Worm (Caenorhabditis elegans) whole organism, late embryonic: ENCODE results near the gene dyci-1.
A peak's percentile ranks its signal among the peaks of the same experiment; 100 is the strongest.

Experiments used
- K02D7.2 ChIP-seq: sonication (generic microtip); optimal IDR thresholded peaks from 2 replicates; lab custom pipeline; 2017; ENCODE audit warnings: mild to moderate bottlenecking, missing genetic modification characterization, missing compliant biosample characterization
- T23F11.4 ChIP-seq: fragments of 200-800 bp; sonication (Bioruptor generic); optimal IDR thresholded peaks from 2 replicates; lab custom pipeline; 2018; ENCODE audit warnings: mild to moderate bottlenecking, missing genetic modification characterization, missing compliant biosample characterization
- ahr-1 ChIP-seq: sonication (generic microtip); optimal IDR thresholded peaks from 2 replicates; lab custom pipeline; 2016; ENCODE audit warnings: missing genetic modification characterization, missing compliant biosample characterization
- ceh-14 ChIP-seq: sonication (generic microtip); optimal IDR thresholded peaks from 2 replicates; lab custom pipeline; 2016; ENCODE audit warnings: missing genotype, missing genetic modification characterization, missing compliant biosample characterization
- ceh-18 ChIP-seq: sonication (generic microtip); optimal IDR thresholded peaks from 2 replicates; lab custom pipeline; 2016; ENCODE audit warnings: missing genetic modification characterization, missing compliant biosample characterization
- ceh-22 ChIP-seq: sonication (generic microtip); optimal IDR thresholded peaks from 2 replicates; lab custom pipeline; 2017; ENCODE audit warnings: missing biosample characterization, missing genetic modification characterization
- ceh-24 ChIP-seq: sonication (generic microtip); optimal IDR thresholded peaks from 2 replicates; lab custom pipeline; 2016; ENCODE audit warnings: mild to moderate bottlenecking, missing genetic modification characterization, missing compliant biosample characterization
- ceh-31 ChIP-seq: sonication (generic microtip); optimal IDR thresholded peaks from 2 replicates; lab custom pipeline; 2016; ENCODE audit warnings: missing genetic modification characterization, missing compliant biosample characterization
- ceh-45 ChIP-seq: fragments of 200-800 bp; sonication (Bioruptor generic); IDR thresholded peaks from 2 replicates; pipeline ENCODE4 v1.3.6; 2022; ENCODE audit warnings: missing genetic modification reagents, missing genetic modification characterization, missing compliant biosample characterization
- ceh-48 ChIP-seq: sonication (generic microtip); optimal IDR thresholded peaks from 2 replicates; lab custom pipeline; 2016; ENCODE audit warnings: missing genetic modification characterization, inconsistent platforms, missing compliant biosample characterization
- ceh-9 ChIP-seq: sonication (generic microtip); optimal IDR thresholded peaks from 2 replicates; lab custom pipeline; 2016; ENCODE audit warnings: mild to moderate bottlenecking, missing genetic modification characterization, inconsistent platforms, missing compliant biosample characterization
- che-1 ChIP-seq: sonication (generic microtip); optimal IDR thresholded peaks from 2 replicates; lab custom pipeline; 2016; ENCODE audit warnings: mild to moderate bottlenecking, missing genetic modification characterization, missing compliant biosample characterization
- dmd-4 ChIP-seq: sonication (generic microtip); optimal IDR thresholded peaks from 2 replicates; lab custom pipeline; 2016; ENCODE audit warnings: borderline replicate concordance, missing genetic modification characterization, missing compliant biosample characterization
- dve-1 ChIP-seq: sonication (generic microtip); optimal IDR thresholded peaks from 2 replicates; lab custom pipeline; 2017; ENCODE audit warnings: antibody characterized with exemption, mild to moderate bottlenecking, missing genetic modification characterization, missing compliant biosample characterization
- elt-4 ChIP-seq: sonication (generic microtip); optimal IDR thresholded peaks from 2 replicates; lab custom pipeline; 2016; ENCODE audit warnings: missing genetic modification characterization, missing compliant biosample characterization
- ets-4 ChIP-seq: sonication (generic microtip); optimal IDR thresholded peaks from 2 replicates; lab custom pipeline; 2016; ENCODE audit warnings: missing genetic modification characterization, missing compliant biosample characterization
- eyg-1 ChIP-seq: sonication (generic microtip); optimal IDR thresholded peaks from 2 replicates; lab custom pipeline; 2016; ENCODE audit warnings: missing genotype, missing genetic modification characterization, missing compliant biosample characterization
- fkh-10 ChIP-seq: fragments of 150-350 bp; optimal IDR thresholded peaks from 2 replicates; lab custom pipeline; 2014; ENCODE audit warnings: missing biosample characterization, missing genetic modification reagents, missing genetic modification characterization
- fkh-6 ChIP-seq: sonication (generic microtip); optimal IDR thresholded peaks from 2 replicates; lab custom pipeline; 2016; ENCODE audit warnings: missing genetic modification characterization, missing compliant biosample characterization
- hlh-15 ChIP-seq: sonication (generic microtip); optimal IDR thresholded peaks from 2 replicates; lab custom pipeline; 2016; ENCODE audit warnings: missing genetic modification characterization, missing compliant biosample characterization
- hlh-30 ChIP-seq: sonication (generic microtip); optimal IDR thresholded peaks from 2 replicates; lab custom pipeline; 2017; ENCODE audit warnings: antibody characterized with exemption, missing genetic modification characterization, missing compliant biosample characterization; ENCODE audit not compliant: insufficient read depth
- hlh-8 ChIP-seq: sonication (generic microtip); optimal IDR thresholded peaks from 2 replicates; lab custom pipeline; 2016; ENCODE audit warnings: missing genotype, missing genetic modification characterization, missing compliant biosample characterization
- lim-6 ChIP-seq: sonication (generic microtip); optimal IDR thresholded peaks from 2 replicates; lab custom pipeline; 2016; ENCODE audit warnings: missing genetic modification characterization, missing compliant biosample characterization
- lin-11 ChIP-seq: fragments of 200-800 bp; sonication (Bioruptor generic); optimal IDR thresholded peaks from 2 replicates; lab custom pipeline; 2018; ENCODE audit warnings: mild to moderate bottlenecking, missing genetic modification characterization, missing compliant biosample characterization
- madf-2 ChIP-seq: sonication (generic microtip); optimal IDR thresholded peaks from 2 replicates; lab custom pipeline; 2017; ENCODE audit warnings: missing genetic modification characterization, missing compliant biosample characterization
- mec-3 ChIP-seq: sonication (generic microtip); optimal IDR thresholded peaks from 2 replicates; lab custom pipeline; 2016; ENCODE audit warnings: borderline replicate concordance, missing genetic modification characterization, missing compliant biosample characterization
- nfya-1 ChIP-seq: sonication (generic microtip); optimal IDR thresholded peaks from 2 replicates; lab custom pipeline; 2017; ENCODE audit warnings: missing genetic modification characterization, mild to moderate bottlenecking, missing compliant biosample characterization, antibody characterized with exemption, moderate library complexity
- nhr-11 ChIP-seq: fragments of 150-350 bp; optimal IDR thresholded peaks from 2 replicates; lab custom pipeline; 2014; ENCODE audit warnings: missing biosample characterization, missing genetic modification characterization
- odd-2 ChIP-seq: sonication (generic microtip); optimal IDR thresholded peaks from 2 replicates; lab custom pipeline; 2017; ENCODE audit warnings: antibody characterized with exemption, mild to moderate bottlenecking, missing genetic modification characterization, missing compliant biosample characterization
- pag-3 ChIP-seq: sonication (generic microtip); optimal IDR thresholded peaks from 2 replicates; lab custom pipeline; 2016; ENCODE audit warnings: missing compliant biosample characterization, missing genetic modification characterization, borderline replicate concordance
- pat-9 ChIP-seq: fragments of 200-800 bp; sonication (Bioruptor generic); optimal IDR thresholded peaks from 2 replicates; lab custom pipeline; 2018; ENCODE audit warnings: mild to moderate bottlenecking, missing genetic modification characterization, moderate library complexity, missing compliant biosample characterization
- pha-2 ChIP-seq: sonication (generic microtip); optimal IDR thresholded peaks from 2 replicates; lab custom pipeline; 2017; ENCODE audit warnings: mild to moderate bottlenecking, missing genetic modification characterization, missing compliant biosample characterization
- pqm-1 ChIP-seq: sonication (generic microtip); optimal IDR thresholded peaks from 2 replicates; lab custom pipeline; 2016; ENCODE audit warnings: missing genetic modification characterization, missing compliant biosample characterization
- ref-2 ChIP-seq: sonication (generic microtip); optimal IDR thresholded peaks from 2 replicates; lab custom pipeline; 2016; ENCODE audit warnings: missing genetic modification characterization, missing compliant biosample characterization
- rnt-1 ChIP-seq: sonication (generic microtip); optimal IDR thresholded peaks from 2 replicates; lab custom pipeline; 2016; ENCODE audit warnings: missing genetic modification characterization, missing compliant biosample characterization
- sox-4 ChIP-seq: sonication (generic microtip); optimal IDR thresholded peaks from 2 replicates; lab custom pipeline; 2017; ENCODE audit warnings: mild to moderate bottlenecking, missing genetic modification characterization, inconsistent platforms, missing compliant biosample characterization
- syd-9 ChIP-seq: sonication (generic microtip); optimal IDR thresholded peaks from 2 replicates; lab custom pipeline; 2016; ENCODE audit warnings: mild to moderate bottlenecking, missing genetic modification characterization, moderate library complexity, missing compliant biosample characterization
- tbx-2 ChIP-seq: sonication (generic microtip); optimal IDR thresholded peaks from 2 replicates; lab custom pipeline; 2016; ENCODE audit warnings: missing genetic modification characterization, missing compliant biosample characterization
- tbx-7 ChIP-seq: sonication (generic microtip); optimal IDR thresholded peaks from 2 replicates; lab custom pipeline; 2016; ENCODE audit warnings: missing genotype, missing genetic modification characterization, missing compliant biosample characterization
- unc-42 ChIP-seq: sonication (generic microtip); optimal IDR thresholded peaks from 2 replicates; lab custom pipeline; 2016; ENCODE audit warnings: missing genotype, missing genetic modification characterization, missing compliant biosample characterization
- unc-86 ChIP-seq: sonication (generic microtip); optimal IDR thresholded peaks from 2 replicates; lab custom pipeline; 2016; ENCODE audit warnings: missing genetic modification characterization, missing compliant biosample characterization
- zip-5 ChIP-seq: sonication (generic microtip); optimal IDR thresholded peaks from 2 replicates; lab custom pipeline; 2016; ENCODE audit warnings: missing genetic modification characterization, missing compliant biosample characterization
- ztf-16 ChIP-seq: sonication (generic microtip); optimal IDR thresholded peaks from 2 replicates; lab custom pipeline; 2017; ENCODE audit warnings: missing genetic modification characterization, missing compliant biosample characterization

Gene dyci-1

DNA sequence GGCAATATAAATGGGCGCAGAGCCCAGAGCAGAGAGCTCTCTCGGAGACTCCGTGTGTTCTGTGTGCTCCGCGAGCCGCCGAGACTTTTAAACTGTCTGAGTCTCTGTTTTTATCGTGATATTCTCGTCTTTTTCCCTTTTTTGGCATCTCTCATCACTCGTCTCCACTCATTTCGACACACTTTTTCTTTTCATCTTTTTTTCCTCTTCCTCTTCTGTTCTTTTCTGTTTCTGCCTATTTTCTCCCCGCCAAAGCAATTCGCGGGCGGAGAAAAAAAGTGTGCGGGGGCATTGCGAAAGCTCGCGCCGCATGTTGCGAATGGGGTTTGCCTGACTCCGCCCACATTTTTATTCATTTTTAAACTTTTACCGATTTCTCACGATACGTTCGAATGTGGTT lies 28.7 kb downstream of the dyci-1 start (continued):
- TF ChIP-seq dmd-4 (tag; lab: Kevin White, UChicago) (peak; percentile 84), nhr-11 (no peak), sox-4 (tag; lab: Kevin White, UChicago) (peak; percentile 85), dve-1 (tag; lab: Kevin White, UChicago) (peak; percentile 73), lim-6 (tag; lab: Kevin White, UChicago) (peak; percentile 84), tbx-7 (tag; lab: Kevin White, UChicago) (peak; percentile 44), zip-5 (peak; percentile 50), pag-3 (tag; lab: Kevin White, UChicago) (peak; percentile 32), pat-9 (tag; lab: Kevin White, UChicago) (peak; percentile 73), lin-11 (tag; lab: Kevin White, UChicago) (peak; percentile 75), mec-3 (tag; lab: Kevin White, UChicago) (no peak), hlh-30 (tag; lab: Kevin White, UChicago) (no peak), madf-2 (tag; lab: Kevin White, UChicago) (peak; percentile 78), hlh-8 (peak; percentile 82), syd-9 (peak; percentile 73), elt-4 (tag; lab: Kevin White, UChicago) (no peak), unc-86 (tag; lab: Kevin White, UChicago) (peak; percentile 75), pqm-1 (peak; percentile 80), ceh-24 (tag; lab: Kevin White, UChicago) (peak; percentile 57), odd-2 (tag; lab: Kevin White, UChicago) (peak; percentile 66), ref-2 (peak; percentile 85), K02D7.2 (tag; lab: Kevin White, UChicago) (peak; percentile 78), nfya-1 (tag; lab: Kevin White, UChicago) (peak; percentile 89), ahr-1 (peak; percentile 17), unc-42 (peak; percentile 79), fkh-6 (peak; percentile 81), ceh-45 (GFP tag; lab: Robert Waterston, UW) (no peak), eyg-1 (tag; lab: Kevin White, UChicago) (peak; percentile 50), ceh-9 (tag; lab: Kevin White, UChicago) (no peak), tbx-2 (tag; lab: Kevin White, UChicago) (peak; percentile 95), ztf-16 (tag; lab: Kevin White, UChicago) (peak; percentile 60), ceh-48 (tag; lab: Kevin White, UChicago) (peak; percentile 54), che-1 (tag; lab: Kevin White, UChicago) (peak; percentile 79), pha-2 (tag; lab: Kevin White, UChicago) (peak; percentile 88), rnt-1 (tag; lab: Kevin White, UChicago) (peak; percentile 75), ceh-22 (tag; lab: Kevin White, UChicago) (peak; percentile 53)

ce11 chrIV:6751213-6751612 lies 33.9 kb downstream of the dyci-1 start:
- no peak for TF ChIP-seq ceh-18 (tag; lab: Kevin White, UChicago)
- no peak for TF ChIP-seq ref-2

- no peak for TF ChIP-seq sox-4 (tag; lab: Kevin White, UChicago)
- TF ChIP-seq syd-9, result no peak
- no peak for TF ChIP-seq T23F11.4 (GFP tag; lab: Kevin White, UChicago)
- TF ChIP-seq ceh-48 (tag; lab: Kevin White, UChicago), result no peak
- no peak for TF ChIP-seq ceh-31
- no peak for TF ChIP-seq hlh-15 (tag; lab: Kevin White, UChicago)
- TF ChIP-seq fkh-10 (GFP tag; lab: Kevin White, UChicago), result no peak
- no peak for TF ChIP-seq ceh-18 (tag; lab: Kevin White, UChicago)
- no peak for TF ChIP-seq pag-3 (tag; lab: Kevin White, UChicago)
- TF ChIP-seq ceh-14 (tag; lab: Kevin White, UChicago), result no peak
- no peak for TF ChIP-seq ets-4 (tag; lab: Kevin White, UChicago)
Measured at ce11 chrIV:6750117-6750516, 35.0 kb downstream of the dyci-1 start.
